Fruit fly (Drosophila melanogaster): Measurements from ENCODE around the gene MTA1-like.

Gene MTA1-like

dm6 chr3R:5685269-5686048 is 36.9 kb upstream of the MTA1-like start, which contains the start of the genes Rab23 and plx (continued):
- TF ChIP-seq CG2202 (tag; optimal IDR thresholded peaks at IDR 0.05) = no peak
- no peak for TF ChIP-seq Fer1 (GFP tag; optimal IDR thresholded peaks at IDR 0.05)
- peak; percentile 32 for TF ChIP-seq chn (GFP tag; optimal IDR thresholded peaks at IDR 0.05)
- peak; percentile 1 for TF ChIP-seq CG7556 (GFP tag; optimal IDR thresholded peaks at IDR 0.05)
- TF ChIP-seq ewg (GFP tag; optimal IDR thresholded peaks at IDR 0.05) = peak; percentile 97
- peak; percentile 59 for TF ChIP-seq Med (GFP tag)
- TF ChIP-seq Max (GFP tag; optimal IDR thresholded peaks at IDR 0.05) = peak; percentile 36
- peak; percentile 26 for TF ChIP-seq vfl (GFP tag; optimal IDR thresholded peaks at IDR 0.05)
- peak; percentile 63 for TF ChIP-seq CG12659 (GFP tag; optimal IDR thresholded peaks at IDR 0.05)
- no peak for TF ChIP-seq lov (optimal IDR thresholded peaks at IDR 0.05)
- TF ChIP-seq lov (GFP tag; IDR thresholded peaks at IDR 0.05) = no peak
- 0 out of 3 replicates have a peak, but pooled peaks have one; percentile 25 for TF ChIP-seq CG16813 (GFP tag; IDR thresholded peaks at IDR 0.05; ENCODE audit: partially characterized antibody)
- no peak for TF ChIP-seq Asciz (GFP tag; optimal IDR thresholded peaks at IDR 0.05)
- 0 out of 2 replicates have a peak, but pooled peaks have one; percentile 22 for TF ChIP-seq Scr (GFP tag; IDR thresholded peaks at IDR 0.05; ENCODE audit: partially characterized antibody)
- no peak for TF ChIP-seq Neu2 (GFP tag; optimal IDR thresholded peaks at IDR 0.05; ENCODE audit: borderline replicate concordance)
- peak; percentile 58 for TF ChIP-seq CG17186 (GFP tag; optimal IDR thresholded peaks at IDR 0.05)
- no peak for TF ChIP-seq Mrtf (GFP tag; IDR thresholded peaks at IDR 0.05)
- peak; percentile 48 for TF ChIP-seq CG15601 (tag; optimal IDR thresholded peaks at IDR 0.05)
- TF ChIP-seq Atf6 (GFP tag; IDR thresholded peaks at IDR 0.05) = no peak; the same call in 1 of the 2 replicates
- peak; percentile 18 for TF ChIP-seq CG4707 (GFP tag; optimal IDR thresholded peaks at IDR 0.05)
- peak; percentile 33 for TF ChIP-seq CG11504 (tag; optimal IDR thresholded peaks at IDR 0.05)
- peak; percentile 60 for TF ChIP-seq CG2120 (GFP tag; optimal IDR thresholded peaks at IDR 0.05)
- TF ChIP-seq Hsf (GFP tag; optimal IDR thresholded peaks at IDR 0.05) = peak; percentile 32
- TF ChIP-seq Elba2 (GFP tag; optimal IDR thresholded peaks at IDR 0.05) = peak; percentile 39
- TF ChIP-seq HLHmδ (GFP tag; optimal IDR thresholded peaks at IDR 0.05) = no peak
- peak; percentile 40 for TF ChIP-seq CG12391 (tag; optimal IDR thresholded peaks at IDR 0.05)
- peak; percentile 36 for TF ChIP-seq gro (GFP tag; optimal IDR thresholded peaks at IDR 0.05)
- TF ChIP-seq tup (GFP tag; optimal IDR thresholded peaks at IDR 0.05) = no peak
- no peak for TF ChIP-seq CG10654 (GFP tag; optimal IDR thresholded peaks at IDR 0.05)
- no peak for TF ChIP-seq CG14860 (GFP tag; IDR thresholded peaks at IDR 0.05; ENCODE audit: partially characterized antibody)
- TF ChIP-seq sim (GFP tag; IDR thresholded peaks at IDR 0.05) = no peak
- no peak for TF ChIP-seq gcm2 (GFP tag; optimal IDR thresholded peaks at IDR 0.05)
- no peak for TF ChIP-seq CG10959 (GFP tag; IDR thresholded peaks at IDR 0.05)
- TF ChIP-seq CG14710 (tag; optimal IDR thresholded peaks at IDR 0.05) = peak; percentile 76
- peak; percentile 78 for TF ChIP-seq Ets97D (GFP tag; optimal IDR thresholded peaks at IDR 0.05)
- TF ChIP-seq CG17385 (GFP tag; optimal IDR thresholded peaks at IDR 0.05) = peak; percentile 99
- no peak for TF ChIP-seq kay (GFP tag; optimal IDR thresholded peaks at IDR 0.05)
- TF ChIP-seq ssp (GFP tag; IDR thresholded peaks at IDR 0.05) = peak; percentile 45; the same call in 1 of the 2 replicates
- no peak for TF ChIP-seq MTF-1 (GFP tag; optimal IDR thresholded peaks at IDR 0.05; ENCODE audit: borderline replicate concordance)
- peak; percentile 26; the same call in 1 of the 2 replicates for TF ChIP-seq Ptx1 (GFP tag; IDR thresholded peaks at IDR 0.05)
- no peak for TF ChIP-seq CG8089 (GFP tag; optimal IDR thresholded peaks at IDR 0.05)
- TF ChIP-seq CG11723 (GFP tag; optimal IDR thresholded peaks at IDR 0.05) = no peak
- TF ChIP-seq ERR (GFP tag; optimal IDR thresholded peaks at IDR 0.05) = peak; percentile 40
- no peak for TF ChIP-seq CG11398 (GFP tag; optimal IDR thresholded peaks at IDR 0.05)
- TF ChIP-seq bbx (GFP tag; IDR thresholded peaks at IDR 0.05; ENCODE audit: partially characterized antibody) = peak; percentile 41; the same call in 1 of the 2 replicates
- no peak for TF ChIP-seq CG5245 (GFP tag; optimal IDR thresholded peaks at IDR 0.05)
- TF ChIP-seq HLH54F (GFP tag; optimal IDR thresholded peaks at IDR 0.05) = peak; percentile 35
- TF ChIP-seq CG30431 (GFP tag; optimal IDR thresholded peaks at IDR 0.05) = peak; percentile 11
- no peak for TF ChIP-seq tgo (GFP tag; IDR thresholded peaks at IDR 0.05)
